Fruit fly (Drosophila melanogaster) whole organism, embryonic: Measurements from ENCODE around the gene Mlc2.

Source experiments
- B-H2 ChIP-seq: fragments of 200-800 bp; sonication (Bioruptor generic); optimal IDR thresholded peaks from 2 replicates; lab custom pipeline; 2018; ENCODE audit warnings: missing biosample characterization, mild to moderate bottlenecking, missing genetic modification characterization
- Bteb2 ChIP-seq: fragments of 200-800 bp; sonication (Bioruptor generic); optimal IDR thresholded peaks from 2 replicates; lab custom pipeline; 2016; ENCODE audit warnings: missing biosample characterization, missing genetic modification characterization
- CG12219 ChIP-seq: fragments of 200-800 bp; sonication (Bioruptor generic); optimal IDR thresholded peaks from 3 replicates; lab custom pipeline; 2018; ENCODE audit warnings: missing biosample characterization, mild to moderate bottlenecking, missing genetic modification characterization
- CG12942 ChIP-seq: fragments of 200-800 bp; sonication (Bioruptor generic); optimal IDR thresholded peaks from 3 replicates; lab custom pipeline; 2016; ENCODE audit warnings: missing biosample characterization, missing genetic modification characterization
- CG13624 ChIP-seq: fragments of 200-800 bp; sonication (Bioruptor generic); optimal IDR thresholded peaks from 2 replicates; lab custom pipeline; 2016; ENCODE audit warnings: missing biosample characterization, missing genetic modification characterization
- CG16813 ChIP-seq: fragments of 200-800 bp; sonication (Bioruptor generic); IDR thresholded peaks from 3 replicates; pipeline ENCODE4 v1.3.6; 2022; ENCODE audit warnings: missing biosample characterization, missing genetic modification characterization; ENCODE audit not compliant: partially characterized antibody
- CG16815 ChIP-seq: fragments of 200-800 bp; sonication (Bioruptor generic); optimal IDR thresholded peaks from 3 replicates; lab custom pipeline; 2017; ENCODE audit warnings: missing biosample characterization, mild to moderate bottlenecking, missing genetic modification characterization
- CG17829 ChIP-seq: fragments of 200-800 bp; optimal IDR thresholded peaks from 2 replicates; lab custom pipeline; 2019; ENCODE audit warnings: missing biosample characterization, mild to moderate bottlenecking, missing genetic modification characterization, moderate library complexity
- CG18011 ChIP-seq: fragments of 200-800 bp; sonication (Bioruptor generic); optimal IDR thresholded peaks from 2 replicates; lab custom pipeline; 2017; ENCODE audit warnings: missing biosample characterization, missing genetic modification characterization, mild to moderate bottlenecking, moderate library complexity, missing genotype
- CG18262 ChIP-seq: fragments of 200-800 bp; optimal IDR thresholded peaks from 3 replicates; lab custom pipeline; 2019; ENCODE audit warnings: missing biosample characterization, mild to moderate bottlenecking, missing genetic modification characterization, moderate library complexity
- CG2678 ChIP-seq: fragments of 200-800 bp; sonication (Bioruptor generic); optimal IDR thresholded peaks from 3 replicates; lab custom pipeline; 2019; ENCODE audit warnings: missing biosample characterization, mild to moderate bottlenecking, missing genetic modification characterization, moderate library complexity
- CG30431 ChIP-seq: fragments of 200-800 bp; sonication (Bioruptor generic); optimal IDR thresholded peaks from 2 replicates; lab custom pipeline; 2017; ENCODE audit warnings: missing biosample characterization, missing genetic modification characterization
- CG3163 ChIP-seq: fragments of 200-800 bp; sonication (Bioruptor generic); optimal IDR thresholded peaks from 3 replicates; lab custom pipeline; 2016; ENCODE audit warnings: missing biosample characterization, missing genetic modification characterization
- CG33213 ChIP-seq: fragments of 200-800 bp; sonication (Bioruptor generic); optimal IDR thresholded peaks from 3 replicates; lab custom pipeline; 2016; ENCODE audit warnings: missing biosample characterization, missing genetic modification characterization
- CG42726 ChIP-seq: fragments of 200-800 bp; sonication (Bioruptor generic); IDR thresholded peaks from 2 replicates; pipeline ENCODE4 v1.3.6; 2022; ENCODE audit warnings: missing biosample characterization, missing genetic modification characterization; ENCODE audit not compliant: partially characterized antibody
- CG5180 ChIP-seq: fragments of 200-800 bp; sonication (Bioruptor generic); optimal IDR thresholded peaks from 3 replicates; lab custom pipeline; 2017; ENCODE audit warnings: missing biosample characterization, missing genetic modification characterization, mild to moderate bottlenecking, moderate library complexity, missing genetic modification reagents
- CG7839 ChIP-seq: fragments of 200-800 bp; sonication (Bioruptor generic); optimal IDR thresholded peaks from 3 replicates; lab custom pipeline; 2018; ENCODE audit warnings: missing biosample characterization, mild to moderate bottlenecking, missing genetic modification characterization, moderate library complexity
- CG9876 ChIP-seq: fragments of 200-800 bp; sonication (Bioruptor generic); optimal IDR thresholded peaks from 2 replicates; lab custom pipeline; 2016; ENCODE audit warnings: missing biosample characterization, missing genetic modification characterization
- E2f1 ChIP-seq: fragments of 200-800 bp; sonication (Bioruptor generic); IDR thresholded peaks from 2 replicates; pipeline ENCODE4 v1.3.6; 2022; ENCODE audit warnings: missing biosample characterization, missing genetic modification characterization
- Fer2 ChIP-seq: fragments of 200-800 bp; sonication (Bioruptor generic); optimal IDR thresholded peaks from 2 replicates; lab custom pipeline; 2018; ENCODE audit warnings: missing biosample characterization, mild to moderate bottlenecking, missing genetic modification characterization, moderate library complexity
- HLH3B ChIP-seq: fragments of 200-800 bp; sonication (Bioruptor generic); IDR thresholded peaks from 2 replicates; pipeline ENCODE4 v1.3.6; 2022; ENCODE audit warnings: missing biosample characterization, missing genetic modification characterization
- Med ChIP-seq: fragments of 200-800 bp; sonication (Bioruptor generic); peaks from one replicate; lab custom pipeline; 2016; ENCODE audit warnings: missing biosample characterization, missing genetic modification characterization, mild to moderate bottlenecking, inconsistent platforms, moderate library complexity
- Six4 ChIP-seq: fragments of 200-800 bp; sonication (Bioruptor generic); optimal IDR thresholded peaks from 2 replicates; lab custom pipeline; 2016; ENCODE audit warnings: missing biosample characterization, missing genetic modification characterization
- br ChIP-seq: fragments of >200 bp; optimal IDR thresholded peaks from 2 replicates; lab custom pipeline; 2017
- btn ChIP-seq: fragments of 200-800 bp; sonication (Bioruptor generic); optimal IDR thresholded peaks from 2 replicates; lab custom pipeline; 2016; ENCODE audit warnings: missing biosample characterization, missing genetic modification characterization
- chif ChIP-seq, 2 experiments: fragments of 200-800 bp; sonication (Bioruptor generic); optimal IDR thresholded peaks; 3 replicates each; lab custom pipeline; 2016; ENCODE audit warnings: missing biosample characterization in 2 of 2, missing genetic modification characterization in 2 of 2
- ci ChIP-seq: fragments of 200-800 bp; sonication (Bioruptor generic); IDR thresholded peaks from 3 replicates; pipeline ENCODE4 v1.3.6; 2022; ENCODE audit warnings: missing biosample characterization, missing genetic modification characterization
- fd102C ChIP-seq: fragments of 200-800 bp; sonication (Bioruptor generic); optimal IDR thresholded peaks from 2 replicates; lab custom pipeline; 2018; ENCODE audit warnings: missing biosample characterization, mild to moderate bottlenecking, missing genetic modification characterization, moderate library complexity
- ftz-f1 ChIP-seq: fragments of 200-800 bp; sonication (Bioruptor generic); optimal IDR thresholded peaks from 2 replicates; lab custom pipeline; 2016; ENCODE audit warnings: missing biosample characterization, missing genetic modification characterization
- grau ChIP-seq: fragments of 200-800 bp; optimal IDR thresholded peaks from 3 replicates; lab custom pipeline; 2019; ENCODE audit warnings: missing biosample characterization, mild to moderate bottlenecking, missing genetic modification characterization, moderate library complexity
- her ChIP-seq: fragments of 200-800 bp; sonication (Bioruptor generic); optimal IDR thresholded peaks from 2 replicates; lab custom pipeline; 2016; ENCODE audit warnings: missing biosample characterization, missing genetic modification characterization
- jing ChIP-seq: fragments of 200-800 bp; sonication (Bioruptor generic); optimal IDR thresholded peaks from 2 replicates; lab custom pipeline; 2018; ENCODE audit warnings: missing biosample characterization, mild to moderate bottlenecking, missing genetic modification characterization
- klu ChIP-seq: fragments of 200-800 bp; sonication (Bioruptor generic); IDR thresholded peaks from 2 replicates; pipeline ENCODE4 v1.3.6; 2022; ENCODE audit warnings: missing biosample characterization, missing genetic modification characterization
- lilli ChIP-seq: fragments of 200-800 bp; sonication (Bioruptor generic); optimal IDR thresholded peaks from 3 replicates; lab custom pipeline; 2016; ENCODE audit warnings: missing biosample characterization, missing genetic modification characterization
- mam ChIP-seq: fragments of 200-800 bp; sonication (Bioruptor generic); optimal IDR thresholded peaks from 3 replicates; lab custom pipeline; 2016; ENCODE audit warnings: missing biosample characterization, missing genetic modification characterization
- nmo ChIP-seq: fragments of 200-800 bp; sonication (Bioruptor generic); optimal IDR thresholded peaks from 2 replicates; lab custom pipeline; 2018; ENCODE audit warnings: missing biosample characterization, mild to moderate bottlenecking, missing genetic modification characterization, moderate library complexity
- oc ChIP-seq: fragments of 200-800 bp; sonication (Bioruptor generic); optimal IDR thresholded peaks from 2 replicates; lab custom pipeline; 2018; ENCODE audit warnings: missing biosample characterization, mild to moderate bottlenecking, missing genetic modification characterization, moderate library complexity
- pan ChIP-seq, 4 experiments: fragments of >200 bp in 3 of 4; fragments of 200-800 bp in 1 of 4; sonication (Bioruptor generic) in 1 of 4; optimal IDR thresholded peaks in 3 of 4; IDR thresholded peaks in 1 of 4; 2 replicates each; pipeline versions ENCODE4 v1.3.6 to Lab custom; 2017 to 2022; ENCODE audit warnings: missing biosample characterization in 2 of 4, missing genetic modification characterization in 2 of 4, mixed read lengths in 1 of 4
- pb ChIP-seq: fragments of 200-800 bp; sonication (Bioruptor generic); optimal IDR thresholded peaks from 3 replicates; lab custom pipeline; 2016; ENCODE audit warnings: missing biosample characterization, missing genetic modification characterization
- pum ChIP-seq: fragments of 200-800 bp; sonication (Bioruptor generic); optimal IDR thresholded peaks from 2 replicates; lab custom pipeline; 2016; ENCODE audit warnings: missing biosample characterization, missing genetic modification characterization
- pzg ChIP-seq: fragments of 200-800 bp; sonication (Bioruptor generic); optimal IDR thresholded peaks from 3 replicates; lab custom pipeline; 2018; ENCODE audit warnings: missing biosample characterization, mild to moderate bottlenecking, missing genetic modification characterization, moderate library complexity
- ro ChIP-seq: fragments of 200-800 bp; sonication (Bioruptor generic); IDR thresholded peaks from 2 replicates; pipeline ENCODE4 v1.3.6; 2022; ENCODE audit warnings: missing biosample characterization, missing genetic modification characterization
- run ChIP-seq: fragments of 200-800 bp; sonication (Bioruptor generic); optimal IDR thresholded peaks from 3 replicates; lab custom pipeline; 2018; ENCODE audit warnings: missing biosample characterization, mild to moderate bottlenecking, missing genetic modification characterization
- salm ChIP-seq: fragments of 200-800 bp; sonication (Bioruptor generic); optimal IDR thresholded peaks from 2 replicates; lab custom pipeline; 2018; ENCODE audit warnings: missing biosample characterization, mild to moderate bottlenecking, missing genetic modification characterization
- stwl ChIP-seq: fragments of 200-800 bp; sonication (Bioruptor generic); optimal IDR thresholded peaks from 3 replicates; lab custom pipeline; 2018; ENCODE audit warnings: missing biosample characterization, mild to moderate bottlenecking, missing genetic modification characterization, moderate library complexity
- usp ChIP-seq: fragments of >200 bp; optimal IDR thresholded peaks from 2 replicates; lab custom pipeline; 2017; ENCODE audit warnings: missing biosample characterization, missing genetic modification characterization
- vnd ChIP-seq: fragments of 200-800 bp; sonication (Bioruptor generic); IDR thresholded peaks from 3 replicates; pipeline ENCODE4 v1.3.6; 2022; ENCODE audit warnings: missing biosample characterization, missing genetic modification characterization; ENCODE audit not compliant: partially characterized antibody
- zfh1 ChIP-seq: fragments of 200-800 bp; sonication (Bioruptor generic); IDR thresholded peaks from 3 replicates; pipeline ENCODE4 v1.3.6; 2022; ENCODE audit warnings: missing biosample characterization, missing genetic modification characterization

The Mlc2 gene

DNA sequence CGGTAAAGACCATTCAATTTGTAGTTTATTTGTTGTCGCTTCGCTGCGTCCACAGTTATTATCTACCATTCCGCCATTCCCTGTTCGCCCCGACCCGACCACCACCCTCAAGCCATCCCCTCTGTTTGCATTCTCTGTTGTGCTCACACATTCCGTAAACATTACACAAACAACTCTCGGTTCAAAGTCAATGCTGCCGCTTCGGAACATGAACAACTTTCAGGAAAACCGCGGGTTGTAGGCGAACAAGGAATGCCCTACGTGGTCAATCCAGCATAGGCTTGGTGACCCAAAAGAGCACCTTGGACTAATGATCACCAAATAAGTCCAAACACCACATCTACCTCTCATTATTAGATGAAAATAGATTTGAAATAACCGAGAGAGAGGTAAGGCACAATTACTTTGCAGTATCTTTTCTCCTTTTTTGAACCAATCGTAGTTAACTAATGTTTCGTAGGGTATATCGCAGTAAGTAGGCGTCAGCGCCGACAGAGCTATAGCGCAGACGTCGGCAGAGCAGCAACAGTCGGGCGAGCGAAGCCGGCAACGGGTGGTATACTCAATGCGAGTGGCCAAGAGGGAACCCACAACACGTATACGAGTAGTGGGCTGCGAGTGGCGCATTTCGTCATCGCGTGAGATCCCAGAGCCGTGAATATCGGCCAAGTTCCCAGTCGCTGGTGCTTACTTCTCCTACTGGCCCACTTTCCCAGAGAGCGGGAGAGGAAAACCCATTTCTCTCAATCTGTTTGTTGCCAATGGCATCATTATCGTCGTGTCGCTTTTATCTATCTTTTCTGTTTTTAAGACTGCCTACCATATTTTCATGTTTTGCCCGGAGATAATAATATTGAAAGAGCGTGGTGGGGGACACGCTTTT is 29.0 kb upstream of the Mlc2 start (continued):
- peak; percentile 24 for TF ChIP-seq pzg (GFP tag; lab: Kevin White, UChicago)
- peak; percentile 98 for TF ChIP-seq nmo (GFP tag; lab: Kevin White, UChicago)
- peak; percentile 8 for TF ChIP-seq stwl (tag; lab: Kevin White, UChicago)
- TF ChIP-seq CG16815: peak; percentile 84
- TF ChIP-seq btn (GFP tag; lab: Kevin White, UChicago): peak; percentile 97
- TF ChIP-seq run (tag; lab: Kevin White, UChicago): peak; percentile 94
- peak; percentile 90 for TF ChIP-seq Bteb2
- TF ChIP-seq CG17829 (tag; lab: Kevin White, UChicago): peak; percentile 91
- TF ChIP-seq klu: peak; percentile 91
- peak; percentile 80 for TF ChIP-seq CG3163 (GFP tag; lab: Kevin White, UChicago)
- TF ChIP-seq chif (GFP tag; optimal IDR thresholded peaks at IDR 0.05; lab: Kevin White, UChicago): peak; percentile 93 to 98
- TF ChIP-seq CG2678 (tag; lab: Kevin White, UChicago): peak; percentile 98
- peak; percentile 88 for TF ChIP-seq CG12219 (GFP tag; lab: Kevin White, UChicago)
- peak; percentile 89 for TF ChIP-seq CG30431 (GFP tag; lab: Kevin White, UChicago)
- peak; percentile 82 for TF ChIP-seq Fer2
- peak; percentile 97 for TF ChIP-seq Six4 (GFP tag; lab: Kevin White, UChicago)
- TF ChIP-seq ftz-f1 (GFP tag; lab: Kevin White, UChicago): peak; percentile 92
- TF ChIP-seq pum (GFP tag; lab: Kevin White, UChicago): peak; percentile 98
- TF ChIP-seq her (GFP tag; lab: Kevin White, UChicago): peak; percentile 96
- TF ChIP-seq zfh1 (GFP tag; lab: Robert Waterston, UW): peak; percentile 88
- peak; percentile 97 for TF ChIP-seq CG7839 (tag; lab: Kevin White, UChicago)
- TF ChIP-seq mam (GFP tag; lab: Kevin White, UChicago): peak; percentile 98
- TF ChIP-seq CG18262: peak; percentile 94
- TF ChIP-seq E2f1 (GFP tag; lab: Robert Waterston, UW): peak; percentile 93
- TF ChIP-seq jing (GFP tag; lab: Kevin White, UChicago): peak; percentile 93
- TF ChIP-seq pb: peak; percentile 99
- TF ChIP-seq CG16813 (GFP tag; lab: Robert Waterston, UW): no peak
- TF ChIP-seq CG9876 (GFP tag; lab: Kevin White, UChicago): peak; percentile 97
- peak; percentile 99 for TF ChIP-seq CG13624 (GFP tag; lab: Kevin White, UChicago)
- TF ChIP-seq usp (GFP tag; lab: Kevin White, UChicago): no peak
- peak; percentile 97 for TF ChIP-seq HLH3B (GFP tag; lab: Robert Waterston, UW)
- peak; percentile 64 for TF ChIP-seq B-H2
- TF ChIP-seq grau: peak; percentile 92
- TF ChIP-seq CG12942 (GFP tag; lab: Kevin White, UChicago): peak; percentile 93
- no peak for TF ChIP-seq CG42726
- TF ChIP-seq CG33213: peak; percentile 97
- peak; percentile 22 for TF ChIP-seq fd102C (GFP tag; lab: Kevin White, UChicago)
- TF ChIP-seq CG5180 (GFP tag; lab: Kevin White, UChicago): peak; percentile 87
- no peak for TF ChIP-seq pan (optimal IDR thresholded peaks at IDR 0.05; lab: Kevin White, UChicago)
- peak in 1 of 2 experiments; percentile 91 for TF ChIP-seq pan (GFP tag; optimal IDR thresholded peaks at IDR 0.05 in 1 of 2, IDR thresholded peaks at IDR 0.05 in 1 of 2)
- TF ChIP-seq ro (GFP tag; lab: Robert Waterston, UW): peak; percentile 85
- TF ChIP-seq Med (GFP tag; lab: Kevin White, UChicago): peak; percentile 100
- TF ChIP-seq salm (tag; lab: Kevin White, UChicago): peak; percentile 72
- TF ChIP-seq CG18011 (GFP tag; lab: Kevin White, UChicago): peak; percentile 69
- TF ChIP-seq oc: peak; percentile 83
- peak; percentile 96 for TF ChIP-seq lilli
- peak; percentile 80 for TF ChIP-seq ci (GFP tag; lab: Robert Waterston, UW)
- no peak for TF ChIP-seq br (lab: Kevin White, UChicago)
- no peak for TF ChIP-seq vnd (GFP tag; lab: Robert Waterston, UW)
